Worm (Caenorhabditis elegans) whole organism, young adult: ENCODE data around the gene K12G11.6.

Experiments used
- B0019.2 ChIP-seq: fragments of 200-800 bp; sonication (Bioruptor generic); conservative IDR thresholded peaks from 2 replicates; pipeline ENCODE4 v1.3.6; 2022; ENCODE audit warnings: missing genetic modification reagents, missing genetic modification characterization, missing compliant biosample characterization
- D2030.7 ChIP-seq: fragments of 200-800 bp; sonication (Bioruptor generic); IDR thresholded peaks from 2 replicates; pipeline ENCODE4 v1.3.6; 2022; ENCODE audit warnings: missing genetic modification reagents, missing genetic modification characterization, missing compliant biosample characterization
- F22D6.2 ChIP-seq: sonication (generic microtip); optimal IDR thresholded peaks from 2 replicates; lab custom pipeline; 2016; ENCODE audit warnings: mild to moderate bottlenecking, missing genetic modification characterization, missing compliant biosample characterization
- F39B2.1 ChIP-seq: fragments of 200-800 bp; sonication (Bioruptor generic); IDR thresholded peaks from 2 replicates; pipeline ENCODE4 v1.3.6; 2022; ENCODE audit warnings: missing genetic modification reagents, missing genetic modification characterization, missing compliant biosample characterization
- Y79H2A.3 ChIP-seq: fragments of 200-800 bp; sonication (Bioruptor generic); conservative IDR thresholded peaks from 2 replicates; pipeline ENCODE4 v1.3.6; 2022; ENCODE audit warnings: missing genetic modification reagents, missing genetic modification characterization, missing compliant biosample characterization
- attf-3 ChIP-seq: fragments of 200-800 bp; sonication (Bioruptor generic); conservative IDR thresholded peaks from 2 replicates; pipeline ENCODE4 v1.3.6; 2022; ENCODE audit warnings: missing genetic modification reagents, missing genetic modification characterization, missing compliant biosample characterization
- madf-3 ChIP-seq: fragments of 200-800 bp; sonication (Bioruptor generic); IDR thresholded peaks from 2 replicates; pipeline ENCODE4 v1.3.6; 2022; ENCODE audit warnings: missing genetic modification reagents, missing genetic modification characterization, missing compliant biosample characterization
- nfya-1 ChIP-seq: sonication (generic microtip); optimal IDR thresholded peaks from 2 replicates; lab custom pipeline; 2017; ENCODE audit warnings: antibody characterized with exemption, missing compliant biosample characterization, missing genetic modification characterization, borderline replicate concordance; ENCODE audit not compliant: insufficient read depth
- sea-2 ChIP-seq: fragments of 200-800 bp; sonication (Bioruptor generic); IDR thresholded peaks from 2 replicates; pipeline ENCODE4 v1.3.6; 2022; ENCODE audit warnings: missing genetic modification characterization, missing compliant biosample characterization
- snpc-1.3 ChIP-seq: sonication (generic microtip); optimal IDR thresholded peaks from 2 replicates; lab custom pipeline; 2017; ENCODE audit warnings: missing genetic modification characterization, mild to moderate bottlenecking, missing compliant biosample characterization, antibody characterized with exemption, moderate library complexity, missing genotype, missing genetic modification reagents; ENCODE audit not compliant: insufficient read depth
- tlf-1 ChIP-seq: fragments of 200-800 bp; sonication (Bioruptor generic); optimal IDR thresholded peaks from 2 replicates; lab custom pipeline; 2018; ENCODE audit warnings: mild to moderate bottlenecking, missing genetic modification characterization, missing compliant biosample characterization
- ztf-25 ChIP-seq: fragments of 200-800 bp; sonication (Bioruptor generic); IDR thresholded peaks from 2 replicates; pipeline ENCODE4 v1.3.6; 2022; ENCODE audit warnings: missing genetic modification reagents, missing genetic modification characterization, missing compliant biosample characterization

ce11 chrV:11879732-11880131 is 14.4 kb upstream of the K12G11.6 start, which contains the start of gene sulp-5:
- TF ChIP-seq tlf-1 (GFP tag; lab: Kevin White, UChicago) (no peak), ztf-25 (GFP tag; lab: Robert Waterston, UW) (no peak), madf-3 (no peak), F39B2.1 (no peak), sea-2 (GFP tag; lab: Robert Waterston, UW) (no peak), nfya-1 (tag; lab: Kevin White, UChicago) (no peak), F22D6.2 (tag; lab: Kevin White, UChicago) (no peak), Y79H2A.3 (no peak), B0019.2 (GFP tag; lab: Robert Waterston, UW) (no peak), D2030.7 (GFP tag; lab: Robert Waterston, UW) (no peak), snpc-1.3 (no peak), attf-3 (GFP tag; lab: Robert Waterston, UW) (no peak)
